Worm (Caenorhabditis elegans): ENCODE results near the gene mrck-1.
"Not testable (repeated sequence)": the region's sequence is repeated elsewhere in the genome, so short reads cannot be mapped to it uniquely, and the experiment has no call there.

- TF ChIP-seq unc-62 (GFP tag; optimal IDR thresholded peaks at IDR 0.05); B0019.2 (GFP tag; conservative IDR thresholded peaks at IDR 0.05); lsl-1 (GFP tag; optimal IDR thresholded peaks at IDR 0.05); F49E8.2 (tag; optimal IDR thresholded peaks at IDR 0.05; ENCODE audit: insufficient read depth); lag-1 (GFP tag; IDR thresholded peaks at IDR 0.05): not testable (repeated sequence)
Observed at ce11 chrV:6296536-6296935, 29.4 kb upstream of the mrck-1 start.
